Worm (Caenorhabditis elegans): ENCODE measurements around the gene spe-39.

spe-39 gene

ce11 chrV:6830075-6830474 lies 44.8 kb downstream of the spe-39 start:
- TF ChIP-seq unc-62 (GFP tag; optimal IDR thresholded peaks at IDR 0.05), result no peak
- no peak for TF ChIP-seq nhr-11 (tag; optimal IDR thresholded peaks at IDR 0.05)
- TF ChIP-seq nhr-76 (tag; optimal IDR thresholded peaks at IDR 0.05), result no peak
- no peak for TF ChIP-seq unc-39 (tag; optimal IDR thresholded peaks at IDR 0.05)

- TF ChIP-seq snpc-4 (tag; optimal IDR thresholded peaks at IDR 0.05) (no peak), fos-1 (tag; optimal IDR thresholded peaks at IDR 0.05) (no peak), nhr-67 (tag; optimal IDR thresholded peaks at IDR 0.05) (no peak), daf-12 (tag; optimal IDR thresholded peaks at IDR 0.05) (no peak), egl-5 (tag; optimal IDR thresholded peaks at IDR 0.05) (no peak), nhr-23 (tag; optimal IDR thresholded peaks at IDR 0.05) (peak; percentile 54), nhr-28 (tag; optimal IDR thresholded peaks at IDR 0.05) (no peak), elt-3 (tag; optimal IDR thresholded peaks at IDR 0.05) (no peak)
Observed at ce11 chrV:6830755-6831227, 45.5 kb downstream of the spe-39 start, which contains the start of gene col-142. TSS of gene col-142 (plus strand) at chrV:6831177.

- TF ChIP-seq ceh-82 (tag; optimal IDR thresholded peaks at IDR 0.05), result no peak
Observed at ce11 chrV:6831539-6831938, 46.3 kb downstream of the spe-39 start.

ce11 chrV:6835242-6835641 lies 50.0 kb downstream of the spe-39 start, which contains the start of the genes T15B7.14 and col-143:
TSS of gene T15B7.14 (minus strand) at chrV:6835342.
TSS of gene col-143 (plus strand) at chrV:6835635.
- TF ChIP-seq nhr-23 (tag; optimal IDR thresholded peaks at IDR 0.05) (no peak), ztf-11 (tag; optimal IDR thresholded peaks at IDR 0.05) (no peak), hmg-11 (tag; optimal IDR thresholded peaks at IDR 0.05) (no peak), sea-2 (GFP tag; optimal IDR thresholded peaks at IDR 0.05) (no peak), ceh-82 (tag; optimal IDR thresholded peaks at IDR 0.05) (no peak), mml-1 (tag; optimal IDR thresholded peaks at IDR 0.05) (no peak), zag-1 (tag; optimal IDR thresholded peaks at IDR 0.05) (no peak), aly-2 (tag; optimal IDR thresholded peaks at IDR 0.05) (no peak), lin-39 (tag; optimal IDR thresholded peaks at IDR 0.05) (no peak), nhr-237 (tag; optimal IDR thresholded peaks at IDR 0.05) (no peak), nhr-28 (tag; optimal IDR thresholded peaks at IDR 0.05) (no peak), skn-1 (tag; optimal IDR thresholded peaks at IDR 0.05) (no peak), egl-5 (tag; optimal IDR thresholded peaks at IDR 0.05) (no peak)

ce11 chrV:6836036-6836435 lies 50.8 kb downstream of the spe-39 start:
- TF ChIP-seq ztf-4 (tag; optimal IDR thresholded peaks at IDR 0.05) (no peak), lsy-12 (tag; optimal IDR thresholded peaks at IDR 0.05) (no peak), ceh-28 (tag; optimal IDR thresholded peaks at IDR 0.05) (no peak), zag-1 (tag; optimal IDR thresholded peaks at IDR 0.05) (no peak), lin-15B (tag; optimal IDR thresholded peaks at IDR 0.05) (no peak), nhr-237 (tag; optimal IDR thresholded peaks at IDR 0.05) (no peak), egl-5 (tag; optimal IDR thresholded peaks at IDR 0.05) (no peak), elt-1 (tag; optimal IDR thresholded peaks at IDR 0.05) (no peak), elt-2 (tag; optimal IDR thresholded peaks at IDR 0.05) (no peak)
